Fruit fly (Drosophila melanogaster) whole organism: Measurements from ENCODE around the gene ImpE1.

ENCODE experiments used
- CG8478 ChIP-seq: fragments of >200 bp; optimal IDR thresholded peaks from 2 replicates; lab custom pipeline; 2018; ENCODE audit warnings: inconsistent platforms
- Dll ChIP-seq: fragments of >200 bp; optimal IDR thresholded peaks from 2 replicates; lab custom pipeline; 2017
- pan ChIP-seq: fragments of >200 bp; optimal IDR thresholded peaks from 2 replicates; lab custom pipeline; 2017
- psq ChIP-seq: fragments of >200 bp; optimal IDR thresholded peaks from 2 replicates; lab custom pipeline; 2017

DNA sequence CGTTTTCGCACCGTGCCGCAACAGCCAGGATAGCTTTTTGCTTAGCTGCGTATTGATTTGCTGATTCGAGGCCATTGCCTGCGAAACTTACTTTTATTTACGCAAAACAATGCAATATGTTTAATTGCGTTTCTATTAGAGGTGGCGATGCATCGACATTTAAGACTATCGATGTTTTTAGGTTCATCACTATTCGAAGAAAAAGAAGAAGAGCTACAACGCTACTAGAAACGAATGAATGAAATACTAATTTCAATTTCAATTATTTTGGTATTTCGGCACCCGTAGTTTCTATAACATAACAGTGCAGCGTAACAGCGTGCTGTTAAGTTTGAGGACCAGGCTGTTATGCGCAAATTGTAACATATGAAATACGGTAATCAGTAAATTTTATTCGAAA is 32.9 kb downstream of the ImpE1 start, which contains the start of the genes Tpt, mkg-p and CG13667:
- TF ChIP-seq CG8478 (lab: Kevin White, UChicago): no peak
- no peak for TF ChIP-seq psq (lab: Kevin White, UChicago)
- no peak for TF ChIP-seq Dll (lab: Kevin White, UChicago)
- no peak for TF ChIP-seq pan (lab: Kevin White, UChicago)
